Worm (Caenorhabditis elegans) whole organism, L4/young adult: ENCODE results near the gene xbp-1.

Experiments used
- W03F9.2 ChIP-seq: fragments of 150-350 bp; optimal IDR thresholded peaks from 2 replicates; lab custom pipeline; 2014; ENCODE audit warnings: missing biosample characterization, missing genetic modification characterization
- dao-5 ChIP-seq: sonication (generic microtip); optimal IDR thresholded peaks from 2 replicates; lab custom pipeline; 2016; ENCODE audit warnings: missing genotype, missing genetic modification characterization, moderate library complexity, missing compliant biosample characterization
- him-1 ChIP-seq: sonication (generic microtip); optimal IDR thresholded peaks from 2 replicates; lab custom pipeline; 2016; ENCODE audit warnings: missing genotype, missing genetic modification reagents, missing genetic modification characterization, missing compliant biosample characterization

The xbp-1 gene

DNA sequence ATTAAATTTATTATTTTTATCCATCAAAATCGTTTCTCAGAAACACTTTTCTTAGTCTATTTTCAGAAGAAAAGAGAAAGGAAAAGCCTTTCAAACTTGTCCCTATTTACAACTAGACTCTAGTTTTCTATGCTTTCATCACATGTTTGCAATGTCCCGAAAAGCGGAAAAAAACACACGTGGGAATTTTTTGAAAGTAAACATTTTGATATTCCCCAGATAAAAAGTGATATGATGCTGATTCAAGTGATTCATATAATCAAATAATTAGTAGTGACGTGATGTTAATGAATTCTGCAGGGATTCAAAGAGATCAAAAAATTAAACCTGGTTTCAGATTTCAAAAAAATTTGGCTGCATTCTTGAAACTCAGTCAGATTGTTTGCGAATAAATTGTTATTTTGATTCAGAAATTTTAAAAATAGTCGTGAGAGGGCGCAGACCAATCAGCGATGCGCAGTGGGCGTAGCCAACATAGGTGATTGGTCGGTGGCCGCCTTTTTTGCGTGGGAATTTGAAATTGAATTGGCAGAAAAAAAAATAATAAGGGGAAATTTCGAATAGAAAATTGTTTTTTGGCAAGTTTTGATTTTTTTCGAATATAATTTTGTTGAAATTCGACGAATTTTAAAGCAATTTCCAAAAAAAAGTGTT lies 41.2 kb downstream of the xbp-1 start:
- no peak for TF ChIP-seq W03F9.2
- TF ChIP-seq him-1 (tag; lab: Kevin White, UChicago) = no peak
- TF ChIP-seq dao-5 (tag; lab: Kevin White, UChicago) = no peak

DNA sequence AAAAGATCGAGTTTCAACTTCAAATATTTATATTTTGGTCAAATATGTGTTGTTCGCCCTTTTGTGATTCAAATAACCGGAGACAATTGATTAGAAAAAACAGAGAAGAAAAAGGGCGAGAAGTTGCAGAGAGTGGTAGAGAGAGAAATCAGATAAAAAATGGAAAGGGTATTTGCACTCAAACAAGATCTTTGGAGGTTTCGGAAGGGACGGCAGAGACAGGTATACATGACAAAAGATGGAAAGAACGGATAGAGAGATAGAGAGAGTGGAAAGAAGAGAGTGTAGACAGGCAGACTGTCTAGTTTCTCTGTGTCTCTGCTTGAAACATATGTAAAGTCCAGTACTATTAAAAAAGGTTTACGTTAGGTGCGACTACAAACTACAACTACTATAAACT lies 42.6 kb downstream of the xbp-1 start:
- TF ChIP-seq him-1 (tag; lab: Kevin White, UChicago) (no peak), dao-5 (tag; lab: Kevin White, UChicago) (no peak), W03F9.2 (no peak)

DNA sequence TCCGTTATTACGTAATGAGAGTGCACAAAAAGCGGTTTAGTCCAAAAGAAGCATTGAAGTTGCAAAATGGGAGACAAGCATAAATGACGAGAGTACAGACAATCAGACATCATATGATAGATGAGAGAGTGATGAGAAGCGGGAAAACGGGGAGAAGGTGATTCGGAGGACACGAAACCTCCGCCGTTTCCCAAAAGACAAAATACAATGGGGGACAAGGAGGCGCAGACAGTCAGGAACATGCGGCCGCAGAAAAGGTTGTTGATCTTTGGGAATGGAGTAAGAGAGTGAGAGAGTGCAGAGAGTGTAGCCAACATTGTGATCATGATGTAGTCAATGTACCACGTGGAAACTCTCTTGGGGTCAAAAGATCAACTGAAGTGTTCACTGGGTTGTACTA lies 44.1 kb downstream of the xbp-1 start:
- TF ChIP-seq him-1 (tag; lab: Kevin White, UChicago) (peak; percentile 31), dao-5 (tag; lab: Kevin White, UChicago) (no peak), W03F9.2 (peak; percentile 68)

DNA sequence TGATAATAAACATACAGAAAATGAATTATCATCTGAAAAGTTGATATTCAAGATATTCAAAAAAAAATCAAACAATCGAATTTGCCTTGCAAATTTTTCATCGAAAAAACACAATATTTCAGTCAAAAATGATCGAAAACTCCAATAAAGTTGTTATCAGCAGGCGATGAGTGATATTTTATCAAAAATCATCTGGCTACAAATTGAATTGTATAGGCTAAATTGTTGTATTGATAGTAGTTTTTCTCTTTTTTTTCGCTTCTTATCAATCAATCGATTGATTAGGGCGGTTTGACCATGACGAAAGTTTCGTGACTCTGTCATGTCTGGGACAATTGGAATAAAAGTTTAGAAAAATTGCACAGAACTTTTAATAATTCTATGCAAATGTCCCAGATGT lies 46.5 kb downstream of the xbp-1 start:
- no peak for TF ChIP-seq W03F9.2
- TF ChIP-seq him-1 (tag; lab: Kevin White, UChicago) = no peak
- TF ChIP-seq dao-5 (tag; lab: Kevin White, UChicago) = no peak

DNA sequence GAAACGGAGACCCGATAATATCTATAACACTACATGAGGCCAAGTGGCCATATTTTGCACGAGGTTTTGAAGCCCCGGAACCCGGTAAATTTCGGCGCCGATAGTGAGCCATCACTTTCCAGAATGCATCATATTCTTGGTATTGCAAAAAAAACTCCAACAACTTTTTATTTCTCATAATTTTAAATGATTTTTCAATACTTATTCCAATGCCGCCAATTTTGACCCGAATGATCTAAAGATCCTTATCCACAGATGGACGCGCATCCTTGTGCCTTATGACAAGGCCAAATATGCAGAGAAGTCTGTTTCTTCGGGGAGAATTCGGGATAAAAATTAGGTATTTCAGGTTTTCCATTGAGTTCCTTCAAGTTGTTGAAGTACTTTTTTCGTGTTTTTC lies 47.6 kb downstream of the xbp-1 start:
- TF ChIP-seq W03F9.2 = no peak

DNA sequence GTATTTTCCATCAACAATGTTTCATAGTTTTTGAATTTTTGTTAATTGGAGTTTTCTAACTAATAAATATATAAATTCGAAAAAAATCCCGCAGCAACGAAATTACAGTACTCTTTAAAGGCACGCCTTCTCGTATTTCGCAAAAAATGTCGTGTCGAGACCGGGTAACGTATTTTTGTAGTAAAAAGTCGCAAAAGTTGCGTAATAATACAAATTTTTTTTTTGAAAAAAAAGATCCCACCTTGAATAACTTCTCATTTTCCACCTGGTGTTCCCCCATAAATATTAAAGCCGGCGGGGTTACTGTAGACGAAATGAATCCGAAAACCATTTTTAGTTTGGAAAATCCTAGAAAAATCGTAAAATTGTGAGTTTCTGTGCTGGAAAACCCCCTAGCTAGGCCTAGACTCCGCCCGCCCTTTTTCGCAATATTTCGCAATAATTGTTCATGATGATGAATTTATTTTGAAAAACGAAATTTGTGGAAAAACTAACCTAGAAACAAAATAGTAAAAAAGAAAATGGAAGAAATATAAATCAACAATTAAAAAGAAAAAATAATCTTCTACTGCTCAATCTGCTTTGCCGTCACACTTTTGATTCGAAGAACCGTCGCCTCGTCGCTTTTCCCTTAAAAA lies 48.7 kb downstream of the xbp-1 start, which contains the start of gene F43C1.7:
Gene F43C1.7, minus strand, starts transcription at position 351 of the 638 bp plus-strand sequence.
- TF ChIP-seq him-1 (tag; lab: Kevin White, UChicago) (no peak), W03F9.2 (no peak), dao-5 (tag; lab: Kevin White, UChicago) (no peak)

DNA sequence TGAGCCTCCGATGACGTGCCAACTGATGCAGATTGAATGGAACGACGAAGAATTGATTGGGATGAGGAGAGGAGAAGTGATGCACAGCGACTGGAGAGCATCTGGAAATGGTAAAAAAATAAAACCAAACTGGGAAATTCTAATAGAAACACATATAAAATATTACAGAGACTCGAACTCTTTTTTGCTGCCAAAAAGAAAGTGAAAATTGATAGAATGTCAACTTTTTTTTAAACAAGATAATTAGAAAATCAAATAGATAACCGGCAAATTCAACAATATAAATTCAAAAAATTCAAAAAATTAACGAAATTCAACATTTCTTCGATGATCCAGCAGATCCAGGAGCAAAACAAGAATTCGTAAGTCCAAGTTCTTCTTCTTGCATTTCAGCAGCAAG lies 49.9 kb downstream of the xbp-1 start, which contains the start of gene mrpl-21:
Gene mrpl-21, minus strand, starts transcription at position 101 of the 400 bp plus-strand sequence.
- no peak for TF ChIP-seq him-1 (tag; lab: Kevin White, UChicago)
- TF ChIP-seq W03F9.2 = no peak
- TF ChIP-seq dao-5 (tag; lab: Kevin White, UChicago) = no peak

DNA sequence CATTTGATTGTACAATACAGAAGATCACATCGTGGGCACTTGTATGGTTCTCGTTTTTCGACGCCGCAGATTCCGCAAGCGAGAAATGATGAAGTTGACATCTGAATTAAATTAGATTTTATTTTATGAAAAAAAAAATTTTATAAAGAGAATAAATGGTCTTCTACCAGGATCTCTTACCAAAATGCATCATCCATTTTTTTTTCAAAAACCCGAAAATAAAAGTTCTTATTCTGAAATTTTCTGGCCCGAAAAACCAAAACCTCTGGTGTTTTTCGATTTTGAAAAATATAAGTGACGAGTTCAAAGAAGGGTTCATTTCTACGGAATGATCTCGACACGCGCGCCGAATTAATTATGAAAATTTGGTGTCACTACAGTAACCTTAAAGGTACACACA lies 50.7 kb downstream of the xbp-1 start, which contains the start of gene zhit-2:
Gene zhit-2, minus strand, starts transcription at position 101 of the 400 bp plus-strand sequence.
- no peak for TF ChIP-seq him-1 (tag; lab: Kevin White, UChicago)
- no peak for TF ChIP-seq W03F9.2
- no peak for TF ChIP-seq dao-5 (tag; lab: Kevin White, UChicago)
